Fruit fly (Drosophila melanogaster): ENCODE data around the gene CG12065.

The CG12065 gene

dm6 chrX:8560087-8560999, 13.8 kb upstream of the CG12065 start, which contains the start of the genes CG12112 and Trf4-1 (continued):
- no peak for TF ChIP-seq repo (GFP tag; optimal IDR thresholded peaks at IDR 0.05)
- no peak for TF ChIP-seq oc (tag; optimal IDR thresholded peaks at IDR 0.05)
- TF ChIP-seq vnd (GFP tag; IDR thresholded peaks at IDR 0.05; ENCODE audit: partially characterized antibody), result peak; percentile 65; the same call in 2 of the 3 replicates
- TF ChIP-seq gro (GFP tag; optimal IDR thresholded peaks at IDR 0.05), result no peak
- TF ChIP-seq Sox100B (GFP tag; optimal IDR thresholded peaks at IDR 0.05), result no peak
- TF ChIP-seq tin (GFP tag; optimal IDR thresholded peaks at IDR 0.05), result no peak
- no peak for TF ChIP-seq CG6254 (GFP tag; optimal IDR thresholded peaks at IDR 0.05)
- no peak for TF ChIP-seq ham (GFP tag; IDR thresholded peaks at IDR 0.05)
- no peak for TF ChIP-seq CG10147 (GFP tag; optimal IDR thresholded peaks at IDR 0.05)
- TF ChIP-seq CG1529 (GFP tag; optimal IDR thresholded peaks at IDR 0.05), result no peak
- TF ChIP-seq CG13424 (tag; optimal IDR thresholded peaks at IDR 0.05), result peak; percentile 34
- no peak for TF ChIP-seq ewg (GFP tag; optimal IDR thresholded peaks at IDR 0.05)
- TF ChIP-seq lab (GFP tag; optimal IDR thresholded peaks at IDR 0.05), result peak; percentile 21
- no peak for TF ChIP-seq schlank (tag; optimal IDR thresholded peaks at IDR 0.05)
- TF ChIP-seq Optix (GFP tag; IDR thresholded peaks at IDR 0.05), result no peak
- no peak for TF ChIP-seq pnt (GFP tag; optimal IDR thresholded peaks at IDR 0.05)
- TF ChIP-seq CG7963 (GFP tag; IDR thresholded peaks at IDR 0.05; ENCODE audit: partially characterized antibody), result no peak
- TF ChIP-seq CG11695 (GFP tag; IDR thresholded peaks at IDR 0.05), result no peak
- no peak for TF ChIP-seq CG9609 (GFP tag; optimal IDR thresholded peaks at IDR 0.05)
- TF ChIP-seq al (GFP tag; IDR thresholded peaks at IDR 0.05), result no peak
- TF ChIP-seq lbe (GFP tag; optimal IDR thresholded peaks at IDR 0.05), result peak; percentile 45
- peak; percentile 69 for TF ChIP-seq CG1603 (tag; optimal IDR thresholded peaks at IDR 0.05)
- TF ChIP-seq onecut (GFP tag; IDR thresholded peaks at IDR 0.05), result peak; percentile 55
- TF ChIP-seq Lim3 (GFP tag; IDR thresholded peaks at IDR 0.05), result no peak
- TF ChIP-seq CG17802 (tag; optimal IDR thresholded peaks at IDR 0.05), result no peak
- TF ChIP-seq jumu (GFP tag; optimal IDR thresholded peaks at IDR 0.05), result peak; percentile 14
- no peak for TF ChIP-seq Oaz (GFP tag; IDR thresholded peaks at IDR 0.05)
- TF ChIP-seq Hmr (GFP tag; optimal IDR thresholded peaks at IDR 0.05), result peak; percentile 49
- TF ChIP-seq Mes4 (GFP tag; optimal IDR thresholded peaks at IDR 0.05), result no peak
- peak; percentile 48 for TF ChIP-seq phol (tag; optimal IDR thresholded peaks at IDR 0.05)
- peak; percentile 9 to 31 for TF ChIP-seq Hr51 (GFP tag; optimal IDR thresholded peaks at IDR 0.05)
- no peak for TF ChIP-seq CG11247 (GFP tag; IDR thresholded peaks at IDR 0.05)
- TF ChIP-seq CG7271 (tag; optimal IDR thresholded peaks at IDR 0.05), result no peak
- peak; percentile 83 for TF ChIP-seq CG2116 (GFP tag; optimal IDR thresholded peaks at IDR 0.05)
- no peak for TF ChIP-seq hth (optimal IDR thresholded peaks at IDR 0.05)
- TF ChIP-seq caup (GFP tag; optimal IDR thresholded peaks at IDR 0.05; ENCODE audit: severe bottlenecking), result no peak
- TF ChIP-seq BtbVII (GFP tag; optimal IDR thresholded peaks at IDR 0.05), result peak; percentile 19
- TF ChIP-seq Six4 (GFP tag; optimal IDR thresholded peaks at IDR 0.05), result no peak
- peak; percentile 73 for TF ChIP-seq CG8478 (optimal IDR thresholded peaks at IDR 0.05)
- TF ChIP-seq Ssrp (tag; optimal IDR thresholded peaks at IDR 0.05), result no peak
- peak; percentile 20 for TF ChIP-seq CG17186 (GFP tag; optimal IDR thresholded peaks at IDR 0.05)
- TF ChIP-seq CG3838 (GFP tag; optimal IDR thresholded peaks at IDR 0.05), result no peak
- no peak for TF ChIP-seq bab2 (GFP tag; optimal IDR thresholded peaks at IDR 0.05)
- no peak for TF ChIP-seq CG9727 (GFP tag; optimal IDR thresholded peaks at IDR 0.05)
- peak; percentile 29 for TF ChIP-seq NC2β (GFP tag; optimal IDR thresholded peaks at IDR 0.05)
- TF ChIP-seq Myb (GFP tag; optimal IDR thresholded peaks at IDR 0.05), result peak; percentile 88
- peak; percentile 13 for TF ChIP-seq Deaf1 (tag; optimal IDR thresholded peaks at IDR 0.05)
- no peak for TF ChIP-seq Oli (tag; optimal IDR thresholded peaks at IDR 0.05)
- no peak for TF ChIP-seq CG12942 (GFP tag; optimal IDR thresholded peaks at IDR 0.05)

Measured in whole organism, embryonic.